Worm (Caenorhabditis elegans) whole organism, young adult: Measurements from ENCODE around the gene clc-29.

Experiments used
- F23B12.7 ChIP-seq: sonication (generic microtip); optimal IDR thresholded peaks from 2 replicates; lab custom pipeline; 2017; ENCODE audit warnings: missing genetic modification characterization, mild to moderate bottlenecking, missing compliant biosample characterization, antibody characterized with exemption, moderate library complexity; ENCODE audit not compliant: insufficient read depth
- F33H1.4 ChIP-seq: fragments of 200-800 bp; sonication (Bioruptor generic); IDR thresholded peaks from 2 replicates; pipeline ENCODE4 v1.3.6; 2022; ENCODE audit warnings: missing genetic modification reagents, missing genetic modification characterization, missing compliant biosample characterization
- F57A8.1 ChIP-seq: fragments of 200-800 bp; sonication (Bioruptor generic); optimal IDR thresholded peaks from 2 replicates; lab custom pipeline; 2018; ENCODE audit warnings: mild to moderate bottlenecking, missing genetic modification characterization, moderate library complexity, missing compliant biosample characterization
- K12H6.12 ChIP-seq: fragments of 200-800 bp; sonication (Bioruptor generic); optimal IDR thresholded peaks from 2 replicates; lab custom pipeline; 2018; ENCODE audit warnings: mild to moderate bottlenecking, missing genetic modification characterization, missing compliant biosample characterization
- Y53G8AR.9 ChIP-seq: fragments of 200-800 bp; sonication (Bioruptor generic); conservative IDR thresholded peaks from 2 replicates; pipeline ENCODE4 v1.3.6; 2022; ENCODE audit warnings: missing genetic modification reagents, missing genetic modification characterization, missing compliant biosample characterization
- Y79H2A.3 ChIP-seq: fragments of 200-800 bp; sonication (Bioruptor generic); conservative IDR thresholded peaks from 2 replicates; pipeline ENCODE4 v1.3.6; 2022; ENCODE audit warnings: missing genetic modification reagents, missing genetic modification characterization, missing compliant biosample characterization
- ama-1 ChIP-seq, 3 experiments: fragments of 150-350 bp in 1 of 3; sonication (generic microtip) in 2 of 3; optimal IDR thresholded peaks; 2 replicates each; lab custom pipeline; 2014 to 2018; ENCODE audit warnings: missing biosample characterization in 2 of 3, missing genetic modification characterization in 2 of 3, missing genetic modification reagents in 2 of 3
- aptf-2 ChIP-seq: fragments of 200-800 bp; sonication (Bioruptor generic); conservative IDR thresholded peaks from 2 replicates; pipeline ENCODE4 v1.3.6; 2022; ENCODE audit warnings: missing genetic modification reagents, missing genetic modification characterization, missing compliant biosample characterization
- attf-3 ChIP-seq: fragments of 200-800 bp; sonication (Bioruptor generic); conservative IDR thresholded peaks from 2 replicates; pipeline ENCODE4 v1.3.6; 2022; ENCODE audit warnings: missing genetic modification reagents, missing genetic modification characterization, missing compliant biosample characterization
- attf-5 ChIP-seq: fragments of 200-800 bp; sonication (Bioruptor generic); optimal IDR thresholded peaks from 2 replicates; lab custom pipeline; 2018; ENCODE audit warnings: mild to moderate bottlenecking, missing genetic modification characterization, missing compliant biosample characterization
- bed-1 ChIP-seq: fragments of 200-800 bp; sonication (Bioruptor generic); IDR thresholded peaks from 2 replicates; pipeline ENCODE4 v1.3.6; 2022; ENCODE audit warnings: missing genetic modification reagents, missing genetic modification characterization, missing compliant biosample characterization
- cebp-1 ChIP-seq, 2 experiments: fragments of 200-800 bp in 1 of 2; sonication (Bioruptor generic) in 1 of 2; sonication (generic microtip) in 1 of 2; IDR thresholded peaks in 1 of 2; optimal IDR thresholded peaks in 1 of 2; 2 replicates each; pipeline versions ENCODE4 v1.3.6 to Lab custom; 2017 to 2022; ENCODE audit warnings: missing compliant biosample characterization in 2 of 2, missing genetic modification characterization in 2 of 2, mild to moderate bottlenecking in 1 of 2, missing genetic modification reagents in 1 of 2, moderate library complexity in 1 of 2
- ceh-79 ChIP-seq: sonication (generic microtip); optimal IDR thresholded peaks from 2 replicates; lab custom pipeline; 2017; ENCODE audit warnings: mild to moderate bottlenecking, missing genetic modification characterization, missing compliant biosample characterization
- ceh-91 ChIP-seq: fragments of 200-800 bp; sonication (Bioruptor generic); IDR thresholded peaks from 2 replicates; pipeline ENCODE4 v1.3.6; 2022; ENCODE audit warnings: missing genetic modification reagents, missing genetic modification characterization, missing compliant biosample characterization
- dox-1 ChIP-seq: fragments of 200-800 bp; sonication (Bioruptor generic); IDR thresholded peaks from 2 replicates; pipeline ENCODE4 v1.3.6; 2022; ENCODE audit warnings: missing genetic modification reagents, missing genetic modification characterization, missing compliant biosample characterization
- dpl-1 ChIP-seq: fragments of 150-350 bp; optimal IDR thresholded peaks from 2 replicates; lab custom pipeline; 2014; ENCODE audit warnings: missing biosample characterization, missing genetic modification reagents, missing genetic modification characterization
- efl-1 ChIP-seq: fragments of 150-350 bp; optimal IDR thresholded peaks from 2 replicates; lab custom pipeline; 2014; ENCODE audit warnings: missing biosample characterization, missing genetic modification reagents, missing genetic modification characterization
- ekl-4 ChIP-seq: fragments of 200-800 bp; sonication (Bioruptor generic); IDR thresholded peaks from 2 replicates; pipeline ENCODE4 v1.3.6; 2022; ENCODE audit warnings: missing genetic modification reagents, missing genetic modification characterization, missing compliant biosample characterization
- hmg-1.2 ChIP-seq: fragments of 200-800 bp; sonication (Bioruptor generic); IDR thresholded peaks from 2 replicates; pipeline ENCODE4 v1.3.6; 2022; ENCODE audit warnings: missing genetic modification reagents, missing genetic modification characterization, missing compliant biosample characterization
- hsf-1 ChIP-seq: fragments of 200-800 bp; sonication (Bioruptor generic); IDR thresholded peaks from 2 replicates; pipeline ENCODE4 v1.3.6; 2022; ENCODE audit warnings: missing genetic modification reagents, missing genetic modification characterization, missing compliant biosample characterization
- lag-1 ChIP-seq: fragments of 200-800 bp; sonication (Bioruptor generic); IDR thresholded peaks from 2 replicates; pipeline ENCODE4 v1.3.6; 2022; ENCODE audit warnings: missing genetic modification reagents, missing genetic modification characterization, missing compliant biosample characterization
- lin-35 ChIP-seq, 3 experiments: fragments of 150-350 bp in 2 of 3; sonication (generic microtip) in 1 of 3; optimal IDR thresholded peaks; 2 replicates each; lab custom pipeline; 2014 to 2018; ENCODE audit warnings: missing biosample characterization in 3 of 3, missing genetic modification characterization in 3 of 3, missing genetic modification reagents in 3 of 3
- lin-40 ChIP-seq: sonication (generic microtip); optimal IDR thresholded peaks from 2 replicates; lab custom pipeline; 2016; ENCODE audit warnings: missing genetic modification characterization, mild to moderate bottlenecking, missing compliant biosample characterization, missing genotype, missing genetic modification reagents
- lsl-1 ChIP-seq: fragments of 200-800 bp; sonication (Bioruptor generic); optimal IDR thresholded peaks from 2 replicates; lab custom pipeline; 2018; ENCODE audit warnings: mild to moderate bottlenecking, missing genetic modification characterization, moderate library complexity, missing compliant biosample characterization
- madf-6 ChIP-seq: fragments of 200-800 bp; sonication (Bioruptor generic); IDR thresholded peaks from 2 replicates; pipeline ENCODE4 v1.3.6; 2022; ENCODE audit warnings: missing genetic modification reagents, missing genetic modification characterization, missing compliant biosample characterization
- madf-8 ChIP-seq: fragments of 200-800 bp; sonication (Bioruptor generic); conservative IDR thresholded peaks from 2 replicates; pipeline ENCODE4 v1.3.6; 2022; ENCODE audit warnings: missing genetic modification reagents, missing genetic modification characterization, missing compliant biosample characterization
- mcd-1 ChIP-seq: fragments of 200-800 bp; sonication (Bioruptor generic); IDR thresholded peaks from 2 replicates; pipeline ENCODE4 v1.3.6; 2022; ENCODE audit warnings: missing genetic modification reagents, missing genetic modification characterization, missing compliant biosample characterization
- nfyb-1 ChIP-seq: fragments of 200-800 bp; sonication (Bioruptor generic); IDR thresholded peaks from 2 replicates; pipeline ENCODE4 v1.3.6; 2022; ENCODE audit warnings: missing genetic modification reagents, missing genetic modification characterization, missing compliant biosample characterization
- nhr-27 ChIP-seq: fragments of 200-800 bp; sonication (Bioruptor generic); optimal IDR thresholded peaks from 2 replicates; lab custom pipeline; 2018; ENCODE audit warnings: mild to moderate bottlenecking, missing genetic modification characterization, moderate library complexity, missing compliant biosample characterization
- nhr-80 ChIP-seq: sonication (generic microtip); optimal IDR thresholded peaks from 2 replicates; lab custom pipeline; 2016; ENCODE audit warnings: missing genetic modification characterization, missing compliant biosample characterization
- pbrm-1 ChIP-seq: fragments of 200-800 bp; sonication (Bioruptor generic); IDR thresholded peaks from 2 replicates; pipeline ENCODE4 v1.3.6; 2022; ENCODE audit warnings: missing genetic modification reagents, missing genetic modification characterization, missing compliant biosample characterization
- rec-8 ChIP-seq, 2 experiments: sonication (generic microtip); optimal IDR thresholded peaks; 2 replicates each; lab custom pipeline; 2016; ENCODE audit warnings: mild to moderate bottlenecking in 2 of 2, missing genetic modification characterization in 2 of 2, missing genetic modification reagents in 2 of 2, missing genotype in 2 of 2, missing biosample characterization in 1 of 2, missing compliant biosample characterization in 1 of 2, moderate library complexity in 1 of 2
- snpc-1.3 ChIP-seq: sonication (generic microtip); optimal IDR thresholded peaks from 2 replicates; lab custom pipeline; 2017; ENCODE audit warnings: missing genetic modification characterization, mild to moderate bottlenecking, missing compliant biosample characterization, antibody characterized with exemption, moderate library complexity, missing genotype, missing genetic modification reagents; ENCODE audit not compliant: insufficient read depth
- snpc-3.4 ChIP-seq: sonication (generic microtip); optimal IDR thresholded peaks from 2 replicates; lab custom pipeline; 2017; ENCODE audit warnings: missing genetic modification characterization, mild to moderate bottlenecking, missing compliant biosample characterization, antibody characterized with exemption, moderate library complexity, missing genotype, missing genetic modification reagents
- snpc-4 ChIP-seq, 5 experiments: fragments of 150-350 bp in 1 of 5; sonication (generic microtip) in 4 of 5; optimal IDR thresholded peaks; 2 replicates each; lab custom pipeline; 2014 to 2018; ENCODE audit warnings: missing genetic modification characterization in 5 of 5, missing biosample characterization in 3 of 5, antibody characterized with exemption in 2 of 5, mild to moderate bottlenecking in 2 of 5, missing compliant biosample characterization in 2 of 5, missing genotype in 2 of 5, moderate library complexity in 2 of 5, missing genetic modification reagents in 1 of 5
- sptf-2 ChIP-seq: fragments of 200-800 bp; sonication (Bioruptor generic); optimal IDR thresholded peaks from 2 replicates; lab custom pipeline; 2018; ENCODE audit warnings: mild to moderate bottlenecking, missing genetic modification characterization, missing compliant biosample characterization
- tbp1 ChIP-seq: fragments of 200-800 bp; sonication (Bioruptor generic); optimal IDR thresholded peaks from 2 replicates; lab custom pipeline; 2018; ENCODE audit warnings: mild to moderate bottlenecking, missing genetic modification characterization, missing compliant biosample characterization
- xnd-1 ChIP-seq: sonication (generic microtip); optimal IDR thresholded peaks from 2 replicates; lab custom pipeline; 2016; ENCODE audit warnings: missing genotype, missing genetic modification reagents, missing genetic modification characterization, missing compliant biosample characterization
- zim-3 ChIP-seq: sonication (generic microtip); optimal IDR thresholded peaks from 2 replicates; lab custom pipeline; 2017; ENCODE audit warnings: mild to moderate bottlenecking, missing genetic modification characterization, moderate library complexity, missing compliant biosample characterization
- ztf-25 ChIP-seq: fragments of 200-800 bp; sonication (Bioruptor generic); IDR thresholded peaks from 2 replicates; pipeline ENCODE4 v1.3.6; 2022; ENCODE audit warnings: missing genetic modification reagents, missing genetic modification characterization, missing compliant biosample characterization

Gene clc-29

DNA sequence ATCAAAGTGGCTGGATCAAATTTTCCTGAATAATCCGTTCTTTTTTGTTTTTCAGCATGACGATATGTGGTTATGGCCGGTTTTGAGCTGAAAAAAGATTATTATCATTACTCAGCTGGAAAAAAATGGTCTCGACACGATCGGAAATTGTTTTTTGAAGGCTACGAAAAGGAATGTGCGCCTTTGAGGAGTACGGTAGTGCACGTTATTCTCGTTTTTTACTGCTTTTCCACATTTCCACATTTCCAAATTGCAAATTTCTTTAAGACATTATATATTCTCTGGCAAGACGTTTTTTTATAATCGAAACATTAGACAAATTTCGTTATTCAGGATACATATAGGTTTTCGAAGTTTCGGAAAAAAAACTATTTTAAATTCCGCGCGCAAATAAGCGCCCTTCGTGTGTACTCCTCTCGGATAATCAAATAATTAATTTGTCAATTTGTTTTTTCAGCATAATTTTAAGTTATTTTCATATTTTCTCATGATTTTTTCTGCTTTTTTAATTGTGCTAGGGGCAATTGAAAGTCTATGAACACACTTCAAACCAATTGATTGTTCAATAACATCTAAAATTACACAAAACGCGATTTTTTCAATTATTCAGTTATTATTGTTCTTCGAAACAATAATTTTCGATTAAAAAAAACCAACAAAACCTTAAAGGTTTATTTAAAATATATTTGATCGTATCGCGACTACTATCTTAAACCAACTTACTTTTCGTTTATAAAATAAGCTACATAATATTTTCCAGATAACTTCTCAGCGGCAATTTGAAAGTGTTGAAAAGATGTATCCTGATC is 15.7 kb upstream of the clc-29 start, which contains the start of gene R05D3.3:
R05D3.3 (plus strand) TSS at position 759 of the 809 bp plus-strand sequence.
- peak; percentile 84 for TF ChIP-seq ceh-91
- no peak for TF ChIP-seq lag-1 (GFP tag; lab: Robert Waterston, UW)
- no peak for TF ChIP-seq ekl-4 (GFP tag; lab: Robert Waterston, UW)
- peak; percentile 1 for TF ChIP-seq efl-1 (GFP tag; lab: Kevin White, UChicago)
- TF ChIP-seq sptf-2 (GFP tag; lab: Kevin White, UChicago): no peak
- TF ChIP-seq lsl-1 (GFP tag; lab: Kevin White, UChicago): peak; percentile 74
- TF ChIP-seq F33H1.4 (GFP tag; lab: Robert Waterston, UW): peak; percentile 55; the same call in 1 of the 2 replicates
- peak; percentile 44 for TF ChIP-seq madf-6 (GFP tag; lab: Robert Waterston, UW)
- TF ChIP-seq, all 124 proteins: peak for 5

DNA sequence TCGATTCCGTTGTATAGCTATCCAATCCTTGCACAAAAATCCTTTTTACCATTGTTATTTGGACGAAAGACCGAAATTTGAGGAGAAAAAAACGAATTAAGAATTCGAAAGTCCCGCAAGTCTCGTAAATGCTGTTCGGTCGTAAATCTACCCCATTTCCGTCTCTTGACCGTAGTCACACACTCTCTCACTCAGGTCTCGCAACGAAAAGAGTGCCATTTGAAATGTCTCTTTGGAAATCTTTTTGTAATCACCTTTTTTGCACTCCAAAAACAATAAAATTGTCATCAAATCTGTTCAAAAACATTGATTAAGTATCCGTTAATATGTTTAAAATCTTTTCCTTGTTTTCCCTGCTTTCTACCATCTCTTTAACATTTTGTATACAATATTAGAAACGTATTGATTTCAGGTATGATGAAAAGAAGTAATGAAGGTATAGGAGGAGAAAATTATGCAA is 10.5 kb upstream of the clc-29 start, which contains the start of the genes R05D3.8 and rfp-1:
R05D3.8 (minus strand) TSS at position 115 of the 460 bp plus-strand sequence.
rfp-1 (plus strand) TSS at position 410 of the 460 bp plus-strand sequence.
- peak; percentile 79 for TF ChIP-seq hsf-1
- TF ChIP-seq nhr-80: peak; percentile 31
- peak; percentile 47 for TF ChIP-seq lin-40
- no peak for TF ChIP-seq aptf-2
- 0 out of 2 replicates have a peak, but pooled peaks have one; percentile 50 for TF ChIP-seq Y79H2A.3 (GFP tag; lab: Robert Waterston, UW)
- no peak for TF ChIP-seq nhr-27 (tag; lab: Kevin White, UChicago)
- peak; percentile 28 for TF ChIP-seq dpl-1 (GFP tag; lab: Kevin White, UChicago)
- no peak for TF ChIP-seq ama-1 (optimal IDR thresholded peaks at IDR 0.05; lab: Kevin White, UChicago)
- peak in 1 of 2 experiments; percentile 14 for TF ChIP-seq ama-1 (GFP tag; optimal IDR thresholded peaks at IDR 0.05; lab: Kevin White, UChicago)
- TF ChIP-seq ekl-4 (GFP tag; lab: Robert Waterston, UW): peak; percentile 49; the same call in 1 of the 2 replicates
- peak; percentile 58 for TF ChIP-seq snpc-1.3
- no peak for TF ChIP-seq bed-1 (GFP tag; lab: Robert Waterston, UW)
- peak; percentile 72 for TF ChIP-seq ceh-91
- TF ChIP-seq xnd-1: peak; percentile 56
- peak; percentile 79 for TF ChIP-seq dox-1
- TF ChIP-seq madf-6 (GFP tag; lab: Robert Waterston, UW): peak; percentile 87
- TF ChIP-seq tbp1: peak; percentile 52
- TF ChIP-seq lin-35 (GFP tag; optimal IDR thresholded peaks at IDR 0.05; lab: Kevin White, UChicago): peak in 1 of 3 experiments; percentile 73
- no peak for TF ChIP-seq snpc-3.4 (tag; lab: Kevin White, UChicago)
- 0 out of 2 replicates have a peak, but pooled peaks have one; percentile 34 for TF ChIP-seq pbrm-1 (GFP tag; lab: Robert Waterston, UW)
- 0 out of 2 replicates have a peak, but pooled peaks have one; percentile 50 for TF ChIP-seq Y53G8AR.9 (GFP tag; lab: Robert Waterston, UW)
- no peak for TF ChIP-seq snpc-4 (GFP tag; optimal IDR thresholded peaks at IDR 0.05; lab: Kevin White, UChicago)
- TF ChIP-seq snpc-4 (tag; optimal IDR thresholded peaks at IDR 0.05; lab: Kevin White, UChicago): peak in 1 of 4 experiments; percentile 63
- no peak for TF ChIP-seq F57A8.1 (GFP tag; lab: Kevin White, UChicago)
- no peak for TF ChIP-seq rec-8 (tag; optimal IDR thresholded peaks at IDR 0.05; lab: Kevin White, UChicago)
- TF ChIP-seq nfyb-1 (GFP tag; lab: Robert Waterston, UW): peak; percentile 67; the same call in 1 of the 2 replicates
- TF ChIP-seq lsl-1 (GFP tag; lab: Kevin White, UChicago): peak; percentile 94
- no peak for TF ChIP-seq ztf-25 (GFP tag; lab: Robert Waterston, UW)
- TF ChIP-seq mcd-1 (GFP tag; lab: Robert Waterston, UW): peak; percentile 50; the same call in 1 of the 2 replicates
- TF ChIP-seq zim-3 (tag; lab: Kevin White, UChicago): no peak
- TF ChIP-seq F23B12.7 (tag; lab: Kevin White, UChicago): peak; percentile 84
- no peak for TF ChIP-seq cebp-1 (GFP tag; IDR thresholded peaks at IDR 0.05; lab: Robert Waterston, UW)
- TF ChIP-seq cebp-1 (tag; optimal IDR thresholded peaks at IDR 0.05; lab: Kevin White, UChicago): peak; percentile 67
- peak; percentile 95 for TF ChIP-seq F33H1.4 (GFP tag; lab: Robert Waterston, UW)
- peak; percentile 71 for TF ChIP-seq attf-5 (GFP tag; lab: Kevin White, UChicago)
- TF ChIP-seq madf-8 (GFP tag; lab: Robert Waterston, UW): peak; percentile 52
- peak; percentile 53; the same call in 1 of the 2 replicates for TF ChIP-seq hmg-1.2 (GFP tag; lab: Robert Waterston, UW)
- no peak for TF ChIP-seq ceh-79 (tag; lab: Kevin White, UChicago)
- peak; percentile 68 for TF ChIP-seq attf-3 (GFP tag; lab: Robert Waterston, UW)
- TF ChIP-seq K12H6.12: no peak
